Fruit fly (Drosophila melanogaster) whole organism, embryonic: ENCODE data around the gene Utx.

Experiments
- BEAF-32 ChIP-seq: fragments of 200-800 bp; sonication (Bioruptor generic); optimal IDR thresholded peaks from 3 replicates; lab custom pipeline; 2017; ENCODE audit warnings: missing biosample characterization, missing genetic modification characterization, mild to moderate bottlenecking, moderate library complexity, missing genetic modification reagents
- CG10543 ChIP-seq: fragments of 200-800 bp; sonication (Bioruptor generic); optimal IDR thresholded peaks from 3 replicates; lab custom pipeline; 2017; ENCODE audit warnings: missing biosample characterization, mild to moderate bottlenecking, missing genetic modification characterization, moderate library complexity
- CG10979 ChIP-seq: fragments of 200-800 bp; sonication (Bioruptor generic); optimal IDR thresholded peaks from 2 replicates; lab custom pipeline; 2018; ENCODE audit warnings: missing biosample characterization, mild to moderate bottlenecking, missing genetic modification characterization, moderate library complexity
- CG1647 ChIP-seq: fragments of 200-800 bp; sonication (Bioruptor generic); optimal IDR thresholded peaks from 3 replicates; lab custom pipeline; 2016; ENCODE audit warnings: missing biosample characterization, missing genetic modification characterization
- CG2199 ChIP-seq: fragments of 200-800 bp; sonication (Bioruptor generic); IDR thresholded peaks from 3 replicates; pipeline ENCODE4 v1.3.6; 2022; ENCODE audit warnings: missing biosample characterization, missing genetic modification characterization
- CG3847 ChIP-seq: fragments of 200-800 bp; sonication (Bioruptor generic); IDR thresholded peaks from 2 replicates; pipeline ENCODE4 v1.3.6; 2022; ENCODE audit warnings: missing biosample characterization, missing genetic modification characterization
- CG4360 ChIP-seq: fragments of 200-800 bp; sonication (Bioruptor generic); IDR thresholded peaks from 2 replicates; pipeline ENCODE4 v1.3.6; 2022; ENCODE audit warnings: missing biosample characterization, missing genetic modification characterization
- CG4404 ChIP-seq: fragments of 200-800 bp; sonication (Bioruptor generic); IDR thresholded peaks from 2 replicates; pipeline ENCODE4 v1.3.6; 2022; ENCODE audit warnings: missing biosample characterization, missing genetic modification characterization
- CG4707 ChIP-seq: fragments of 200-800 bp; sonication (Bioruptor generic); optimal IDR thresholded peaks from 2 replicates; lab custom pipeline; 2018; ENCODE audit warnings: missing biosample characterization, mild to moderate bottlenecking, missing genetic modification characterization, moderate library complexity
- CG6791 ChIP-seq: fragments of 200-800 bp; sonication (Bioruptor generic); IDR thresholded peaks from 3 replicates; pipeline ENCODE4 v1.3.6; 2022; ENCODE audit warnings: missing biosample characterization, missing genetic modification characterization; ENCODE audit not compliant: partially characterized antibody
- CG8290 ChIP-seq, 3 experiments: fragments of 200-800 bp; sonication (Bioruptor generic); optimal IDR thresholded peaks; 2 replicates each; lab custom pipeline; 2016 to 2019; ENCODE audit warnings: missing biosample characterization in 3 of 3, missing genetic modification characterization in 3 of 3, mild to moderate bottlenecking in 2 of 3, moderate library complexity in 1 of 3
- CG9437 ChIP-seq: fragments of 200-800 bp; sonication (Bioruptor generic); optimal IDR thresholded peaks from 2 replicates; lab custom pipeline; 2018; ENCODE audit warnings: missing biosample characterization, mild to moderate bottlenecking, missing genetic modification characterization
- CG9797 ChIP-seq: fragments of 200-800 bp; sonication (Bioruptor generic); optimal IDR thresholded peaks from 3 replicates; lab custom pipeline; 2018; ENCODE audit warnings: missing biosample characterization, mild to moderate bottlenecking, missing genetic modification characterization
- D19A ChIP-seq: fragments of 200-800 bp; optimal IDR thresholded peaks from 3 replicates; lab custom pipeline; 2019; ENCODE audit warnings: missing biosample characterization, mild to moderate bottlenecking, missing genetic modification characterization, moderate library complexity
- D19B ChIP-seq: fragments of 200-800 bp; sonication (Bioruptor generic); optimal IDR thresholded peaks from 2 replicates; lab custom pipeline; 2017; ENCODE audit warnings: missing biosample characterization, mild to moderate bottlenecking, missing genetic modification characterization
- E2f2 ChIP-seq: fragments of 200-800 bp; sonication (Bioruptor generic); IDR thresholded peaks from 2 replicates; pipeline ENCODE4 v1.3.6; 2022; ENCODE audit warnings: missing biosample characterization, missing genetic modification characterization
- Fer1 ChIP-seq: fragments of 200-800 bp; sonication (Bioruptor generic); optimal IDR thresholded peaks from 2 replicates; lab custom pipeline; 2017; ENCODE audit warnings: missing biosample characterization, mild to moderate bottlenecking, missing genetic modification characterization
- Fer3 ChIP-seq: fragments of 200-800 bp; sonication (Bioruptor generic); optimal IDR thresholded peaks from 2 replicates; lab custom pipeline; 2018; ENCODE audit warnings: missing biosample characterization, mild to moderate bottlenecking, missing genetic modification characterization, moderate library complexity
- HmgD ChIP-seq: fragments of 200-800 bp; sonication (Bioruptor generic); optimal IDR thresholded peaks from 3 replicates; lab custom pipeline; 2016; ENCODE audit warnings: missing biosample characterization, missing genetic modification characterization
- HmgZ ChIP-seq: fragments of 200-800 bp; sonication (Bioruptor generic); optimal IDR thresholded peaks from 2 replicates; lab custom pipeline; 2018; ENCODE audit warnings: missing biosample characterization, mild to moderate bottlenecking, missing genetic modification characterization
- Hmr ChIP-seq: fragments of 200-800 bp; sonication (Bioruptor generic); optimal IDR thresholded peaks from 3 replicates; lab custom pipeline; 2017; ENCODE audit warnings: mild to moderate bottlenecking, missing biosample characterization, missing genetic modification reagents, missing genetic modification characterization
- Hr51 ChIP-seq, 2 experiments: fragments of 200-800 bp; sonication (Bioruptor generic); optimal IDR thresholded peaks; 2 replicates in 1 of 2; 3 replicates in 1 of 2; lab custom pipeline; 2016 to 2018; ENCODE audit warnings: missing biosample characterization in 2 of 2, missing genetic modification characterization in 2 of 2, mild to moderate bottlenecking in 1 of 2, moderate library complexity in 1 of 2
- Meics ChIP-seq: fragments of 200-800 bp; sonication (Bioruptor generic); optimal IDR thresholded peaks from 2 replicates; lab custom pipeline; 2017; ENCODE audit warnings: missing biosample characterization, mild to moderate bottlenecking, missing genetic modification characterization
- Nf-YB ChIP-seq: fragments of 200-800 bp; sonication (Bioruptor generic); optimal IDR thresholded peaks from 3 replicates; lab custom pipeline; 2019; ENCODE audit warnings: missing biosample characterization, mild to moderate bottlenecking, missing genetic modification characterization, moderate library complexity
- Pdp1 ChIP-seq, 2 experiments: fragments of 200-800 bp; sonication (Bioruptor generic); optimal IDR thresholded peaks; 3 replicates each; lab custom pipeline; 2016; ENCODE audit warnings: missing biosample characterization in 2 of 2, missing genetic modification characterization in 2 of 2, mild to moderate bottlenecking in 1 of 2, moderate library complexity in 1 of 2
- Vsx1 ChIP-seq: fragments of 200-800 bp; sonication (Bioruptor generic); optimal IDR thresholded peaks from 2 replicates; lab custom pipeline; 2017; ENCODE audit warnings: missing biosample characterization, mild to moderate bottlenecking, missing genetic modification characterization, missing genetic modification reagents
- Xbp1 ChIP-seq: fragments of 200-800 bp; sonication (Bioruptor generic); optimal IDR thresholded peaks from 3 replicates; lab custom pipeline; 2016; ENCODE audit warnings: missing biosample characterization, mild to moderate bottlenecking, missing genetic modification characterization
- caup ChIP-seq: fragments of 200-800 bp; sonication (Bioruptor generic); optimal IDR thresholded peaks from 3 replicates; lab custom pipeline; 2017; ENCODE audit warnings: missing biosample characterization, mild to moderate bottlenecking, missing genetic modification characterization, moderate library complexity; ENCODE audit not compliant: severe bottlenecking
- chinmo ChIP-seq: fragments of 200-800 bp; sonication (Bioruptor generic); IDR thresholded peaks from 4 replicates; pipeline ENCODE4 v1.3.6; 2022; ENCODE audit warnings: missing biosample characterization, missing genetic modification characterization; ENCODE audit not compliant: partially characterized antibody
- danr ChIP-seq: fragments of 200-800 bp; sonication (Bioruptor generic); IDR thresholded peaks from 2 replicates; pipeline ENCODE4 v1.3.6; 2022; ENCODE audit warnings: missing biosample characterization, missing genetic modification characterization
- dysf ChIP-seq: fragments of 200-800 bp; sonication (Bioruptor generic); IDR thresholded peaks from 3 replicates; pipeline ENCODE4 v1.3.6; 2022; ENCODE audit warnings: missing biosample characterization, missing genetic modification characterization
- exex ChIP-seq: fragments of 200-800 bp; sonication (Bioruptor generic); optimal IDR thresholded peaks from 4 replicates; lab custom pipeline; 2018; ENCODE audit warnings: missing biosample characterization, mild to moderate bottlenecking, missing genetic modification characterization, moderate library complexity
- gce ChIP-seq: fragments of 200-800 bp; sonication (Bioruptor generic); IDR thresholded peaks from 3 replicates; pipeline ENCODE4 v1.3.6; 2022; ENCODE audit warnings: missing biosample characterization, missing genetic modification characterization
- gcm ChIP-seq: fragments of 200-800 bp; sonication (Bioruptor generic); optimal IDR thresholded peaks from 2 replicates; lab custom pipeline; 2019; ENCODE audit warnings: missing biosample characterization, mild to moderate bottlenecking, missing genetic modification characterization, moderate library complexity
- gfzf ChIP-seq: fragments of 200-800 bp; sonication (Bioruptor generic); optimal IDR thresholded peaks from 2 replicates; lab custom pipeline; 2016; ENCODE audit warnings: missing biosample characterization, mild to moderate bottlenecking, missing genetic modification characterization, moderate library complexity
- lbe ChIP-seq: fragments of 200-800 bp; sonication (Bioruptor generic); optimal IDR thresholded peaks from 2 replicates; lab custom pipeline; 2016; ENCODE audit warnings: missing biosample characterization, mild to moderate bottlenecking, missing genetic modification characterization
- nom ChIP-seq: fragments of 200-800 bp; sonication (Bioruptor generic); optimal IDR thresholded peaks from 2 replicates; lab custom pipeline; 2017; ENCODE audit warnings: missing biosample characterization, missing genetic modification characterization, mild to moderate bottlenecking, moderate library complexity, missing genetic modification reagents
- pzg ChIP-seq: fragments of 200-800 bp; sonication (Bioruptor generic); optimal IDR thresholded peaks from 3 replicates; lab custom pipeline; 2018; ENCODE audit warnings: missing biosample characterization, mild to moderate bottlenecking, missing genetic modification characterization, moderate library complexity
- row ChIP-seq: fragments of 200-800 bp; sonication (Bioruptor generic); IDR thresholded peaks from 3 replicates; pipeline ENCODE4 v1.3.6; 2022; ENCODE audit warnings: missing biosample characterization, missing genetic modification characterization
- sens ChIP-seq: fragments of 200-800 bp; sonication (Bioruptor generic); peaks from one replicate; lab custom pipeline; 2016; ENCODE audit warnings: missing biosample characterization, missing genetic modification characterization
- stwl ChIP-seq: fragments of 200-800 bp; sonication (Bioruptor generic); optimal IDR thresholded peaks from 3 replicates; lab custom pipeline; 2018; ENCODE audit warnings: missing biosample characterization, mild to moderate bottlenecking, missing genetic modification characterization, moderate library complexity
- sug ChIP-seq: fragments of 200-800 bp; optimal IDR thresholded peaks from 2 replicates; lab custom pipeline; 2019; ENCODE audit warnings: missing biosample characterization, mild to moderate bottlenecking, missing genetic modification characterization, moderate library complexity
- trem ChIP-seq: fragments of 200-800 bp; optimal IDR thresholded peaks from 3 replicates; lab custom pipeline; 2019; ENCODE audit warnings: missing biosample characterization, mild to moderate bottlenecking, missing genetic modification characterization, moderate library complexity
- vnd ChIP-seq: fragments of 200-800 bp; sonication (Bioruptor generic); IDR thresholded peaks from 3 replicates; pipeline ENCODE4 v1.3.6; 2022; ENCODE audit warnings: missing biosample characterization, missing genetic modification characterization; ENCODE audit not compliant: partially characterized antibody

The Utx gene

DNA sequence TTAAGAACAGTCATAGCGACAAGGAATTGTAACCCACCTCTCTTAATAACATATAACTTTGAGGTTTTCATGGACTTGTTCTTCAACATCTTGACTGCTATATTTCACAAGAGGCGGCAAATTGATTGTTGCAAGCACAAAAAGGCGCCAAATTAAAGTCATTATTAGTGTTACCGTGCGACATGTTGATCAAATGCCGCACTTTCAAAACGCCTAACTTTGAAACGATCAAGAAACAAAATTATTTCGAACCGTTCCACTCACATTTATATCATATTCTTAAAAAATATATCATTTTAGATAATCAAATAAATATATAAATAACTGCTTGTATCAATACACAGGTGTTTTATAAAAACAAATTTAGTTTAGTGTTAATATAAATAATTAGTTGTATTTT lies 49.2 kb upstream of the Utx start, which contains the start of gene RnrL (continued):
- TF ChIP-seq dysf (GFP tag; lab: Robert Waterston, UW) (no peak), Vsx1 (GFP tag; lab: Kevin White, UChicago) (no peak), chinmo (GFP tag; lab: Robert Waterston, UW) (no peak), vnd (GFP tag; lab: Robert Waterston, UW) (no peak), pzg (peak; percentile 40), trem (tag; lab: Kevin White, UChicago) (peak; percentile 6), gcm (no peak), gfzf (GFP tag; lab: Kevin White, UChicago) (peak; percentile 64), CG6791 (no peak), BEAF-32 (peak; percentile 7), stwl (peak; percentile 48), lbe (GFP tag; lab: Kevin White, UChicago) (no peak), CG9797 (GFP tag; lab: Kevin White, UChicago) (peak; percentile 59)
- TF ChIP-seq, all 482 proteins: peak for 17

DNA sequence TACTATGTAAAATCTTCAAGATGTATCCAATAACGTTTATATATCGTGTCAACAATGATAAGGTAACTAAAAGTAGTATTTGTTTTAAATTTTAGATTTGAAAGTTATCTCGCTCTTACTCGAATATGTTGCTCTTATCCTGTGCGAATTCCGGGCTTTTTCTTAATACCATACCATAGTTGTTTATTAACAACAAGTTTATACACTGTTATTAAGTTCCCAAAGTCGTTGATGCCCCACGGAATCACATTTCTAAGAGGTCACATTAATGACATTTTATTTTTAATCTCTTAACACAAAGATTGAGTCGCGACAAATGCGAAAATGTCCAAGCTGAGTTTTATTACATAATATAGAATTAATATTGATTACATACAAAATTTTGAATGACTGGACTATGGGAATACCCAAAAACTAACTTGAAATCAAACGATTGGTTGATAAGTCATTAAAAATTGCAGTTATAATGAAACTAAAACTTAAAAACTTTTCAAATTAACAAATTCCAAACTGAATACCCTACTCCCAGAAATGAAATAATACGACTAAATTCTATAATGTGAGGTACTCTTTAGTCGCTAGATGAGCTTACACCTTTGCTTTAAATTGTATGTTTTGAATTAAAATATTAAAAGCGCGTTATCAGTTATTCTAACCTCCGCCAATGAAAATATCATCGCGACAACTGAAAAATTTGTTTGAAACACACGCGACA lies 44.3 kb upstream of the Utx start, which contains the start of gene CG5381:
Gene CG5381, minus strand, starts transcription at position 330 of the 715 bp plus-strand sequence.
- TF ChIP-seq D19B (GFP tag; lab: Kevin White, UChicago): peak; percentile 96
- TF ChIP-seq row (GFP tag; lab: Robert Waterston, UW): peak; percentile 44; the same call in 2 of the 3 replicates
- no peak for TF ChIP-seq danr
- no peak for TF ChIP-seq HmgD (GFP tag; lab: Kevin White, UChicago)
- no peak for TF ChIP-seq CG4404 (GFP tag; lab: Robert Waterston, UW)
- peak in 1 of 2 experiments; percentile 82 for TF ChIP-seq Pdp1 (GFP tag; optimal IDR thresholded peaks at IDR 0.05; lab: Kevin White, UChicago)
- TF ChIP-seq sug: peak; percentile 15

DNA sequence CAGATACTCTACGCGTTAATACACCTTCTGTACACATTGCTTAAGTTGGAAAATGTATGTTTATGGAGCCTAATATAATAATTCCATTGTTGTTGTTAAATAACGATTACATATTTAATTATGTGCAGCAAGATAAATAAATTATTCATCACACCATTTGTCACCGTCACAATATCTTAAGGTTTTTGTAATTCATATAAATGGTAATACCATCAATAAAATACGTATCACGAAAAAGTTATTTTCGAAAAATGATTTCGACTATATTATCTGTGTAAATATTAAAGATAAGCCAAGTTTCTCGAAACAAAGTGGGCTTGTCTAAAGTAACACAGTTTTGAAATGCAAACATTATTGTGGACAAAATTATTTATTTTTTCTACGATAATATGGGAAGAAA lies 43.6 kb upstream of the Utx start, which contains the start of gene CG4995:
Gene CG4995, plus strand, starts transcription at position 301 of the 400 bp plus-strand sequence.
- no peak for TF ChIP-seq CG9437 (GFP tag; lab: Kevin White, UChicago)
- no peak for TF ChIP-seq gce (GFP tag; lab: Robert Waterston, UW)
- TF ChIP-seq sens (GFP tag; lab: Kevin White, UChicago): peak; percentile 50
- no peak for TF ChIP-seq nom (GFP tag; lab: Kevin White, UChicago)
- no peak for TF ChIP-seq CG3847 (GFP tag; lab: Robert Waterston, UW)
- TF ChIP-seq D19A: peak; percentile 18
- no peak for TF ChIP-seq Nf-YB (GFP tag; lab: Kevin White, UChicago)

DNA sequence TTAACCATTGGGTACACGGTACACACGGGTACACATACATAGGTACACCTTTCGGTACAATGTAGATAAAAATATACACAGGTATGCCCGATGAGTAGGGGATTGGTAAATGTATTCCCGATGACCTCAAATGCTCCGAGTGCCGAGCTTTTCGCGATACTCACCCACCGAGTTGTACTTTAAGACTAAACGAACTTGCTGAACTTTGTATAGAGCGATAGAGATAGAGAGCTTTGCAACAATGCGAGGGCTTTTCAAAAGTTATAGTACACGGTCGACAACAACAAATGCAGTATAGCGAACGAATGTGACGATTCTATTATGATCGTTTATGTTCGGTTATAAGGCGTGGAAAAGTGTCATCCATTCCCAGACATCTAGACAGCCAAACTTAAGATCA lies 43.0 kb upstream of the Utx start:
- TF ChIP-seq Xbp1 (no peak), exex (tag; lab: Kevin White, UChicago) (peak; percentile 65), CG4707 (GFP tag; lab: Kevin White, UChicago) (no peak), Fer1 (GFP tag; lab: Kevin White, UChicago) (peak; percentile 56), Hmr (peak; percentile 38), Hr51 (GFP tag; optimal IDR thresholded peaks at IDR 0.05; lab: Kevin White, UChicago) (no peak), Meics (GFP tag; lab: Kevin White, UChicago) (peak; percentile 4), CG1647 (GFP tag; lab: Kevin White, UChicago) (no peak), CG2199 (GFP tag; lab: Robert Waterston, UW) (peak; percentile 87), CG8290 (GFP tag; optimal IDR thresholded peaks at IDR 0.05; lab: Kevin White, UChicago) (no peak), CG8290 (tag; optimal IDR thresholded peaks at IDR 0.05; lab: Kevin White, UChicago) (peak in 1 of 2 experiments; percentile 67), caup (peak; percentile 36), Fer3 (no peak), E2f2 (GFP tag; lab: Robert Waterston, UW) (peak; percentile 26; the same call in 1 of the 2 replicates), CG10979 (tag; lab: Kevin White, UChicago) (no peak), CG4360 (GFP tag; lab: Robert Waterston, UW) (no peak), HmgZ (tag; lab: Kevin White, UChicago) (peak; percentile 23), CG10543 (peak; percentile 40)
